Fruit fly (Drosophila melanogaster) whole organism, prepupa: Measurements from ENCODE around the gene CG7183.

Source experiments
- CG16779 ChIP-seq: fragments of 200-800 bp; sonication (Bioruptor generic); optimal IDR thresholded peaks from 3 replicates; lab custom pipeline; 2017; ENCODE audit warnings: missing biosample characterization, mild to moderate bottlenecking, missing genetic modification characterization
- CG3032 ChIP-seq: fragments of 200-800 bp; optimal IDR thresholded peaks from 2 replicates; lab custom pipeline; 2019; ENCODE audit warnings: missing biosample characterization, mild to moderate bottlenecking, missing genetic modification characterization, moderate library complexity
- Smox ChIP-seq: fragments of 200-800 bp; sonication (Bioruptor generic); optimal IDR thresholded peaks from 3 replicates; lab custom pipeline; 2016; ENCODE audit warnings: missing biosample characterization, missing genetic modification characterization
- acj6 ChIP-seq: fragments of 200-800 bp; sonication (Bioruptor generic); optimal IDR thresholded peaks from 3 replicates; lab custom pipeline; 2016; ENCODE audit warnings: missing biosample characterization, missing genetic modification characterization
- dac ChIP-seq: fragments of 200-800 bp; sonication (Bioruptor generic); optimal IDR thresholded peaks from 2 replicates; lab custom pipeline; 2017; ENCODE audit warnings: missing biosample characterization, mild to moderate bottlenecking, missing genetic modification characterization
- eg ChIP-seq: fragments of 200-800 bp; sonication (Bioruptor generic); IDR thresholded peaks from 3 replicates; pipeline ENCODE4 v1.3.6; 2022; ENCODE audit warnings: missing biosample characterization, missing genetic modification characterization
- pdm3 ChIP-seq: fragments of 200-800 bp; sonication (Bioruptor generic); optimal IDR thresholded peaks from 3 replicates; lab custom pipeline; 2016; ENCODE audit warnings: missing biosample characterization, missing genetic modification characterization

DNA sequence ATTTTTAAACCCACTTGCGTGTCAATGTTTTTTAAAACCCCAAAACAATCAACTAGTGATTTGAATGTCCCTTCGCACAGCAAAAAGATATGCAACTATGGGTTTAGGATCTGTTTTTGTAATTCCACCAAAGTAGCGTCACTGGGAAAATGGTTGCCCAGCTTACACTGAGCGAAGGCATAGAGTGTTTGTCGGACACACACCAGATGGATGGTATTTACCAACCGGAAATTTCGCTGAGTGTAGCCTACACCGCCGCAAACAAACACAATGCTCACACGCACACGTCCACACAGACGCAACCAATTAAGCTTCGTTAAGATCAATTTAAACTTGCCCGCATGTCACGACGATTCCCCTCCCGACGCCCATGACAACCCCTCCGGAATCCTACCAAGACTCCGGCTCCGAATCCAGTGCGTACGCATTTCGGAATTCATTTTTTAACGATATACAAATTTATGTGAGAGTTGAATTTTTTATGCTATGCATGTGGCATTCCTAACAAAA, 8.3 kb upstream of the CG7183 start:
- TF ChIP-seq CG3032 (no peak), eg (no peak), Smox (no peak), CG16779 (no peak), acj6 (GFP tag; lab: Kevin White, UChicago) (no peak), dac (GFP tag; lab: Kevin White, UChicago) (no peak), pdm3 (GFP tag; lab: Kevin White, UChicago) (no peak)
